Worm (Caenorhabditis elegans): ENCODE measurements around the gene fbxa-80.

fbxa-80 gene

DNA sequence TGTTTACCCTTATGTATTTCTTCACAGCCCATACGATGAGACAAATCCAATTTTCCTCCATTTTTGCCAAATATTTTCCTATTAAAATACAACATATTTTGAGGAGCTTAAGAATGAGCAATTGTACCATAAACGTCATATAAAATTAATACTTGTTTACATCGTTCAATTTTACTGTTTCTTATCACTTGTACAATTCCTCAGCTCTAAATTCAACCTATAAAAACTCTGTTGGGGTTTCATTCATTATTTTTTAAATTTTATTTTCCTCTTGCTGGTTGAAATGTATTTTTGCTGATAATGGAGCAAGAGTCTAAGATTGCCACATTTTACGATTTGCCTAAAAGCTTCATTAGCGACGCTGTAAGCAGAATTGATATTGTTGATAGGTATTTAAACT lies 11.6 kb downstream of the fbxa-80 start, which contains the start of gene fbxa-75:
TSS of gene fbxa-75 (plus strand) at position 301 of the 400 bp plus-strand sequence.
- no peak for TF ChIP-seq ceh-36 (tag; optimal IDR thresholded peaks at IDR 0.05)
- no peak for TF ChIP-seq hmg-4 (GFP tag; optimal IDR thresholded peaks at IDR 0.05)
- no peak for TF ChIP-seq scrt-1 (GFP tag; IDR thresholded peaks at IDR 0.05)
- TF ChIP-seq B0310.2 (tag; optimal IDR thresholded peaks at IDR 0.05) = no peak
- TF ChIP-seq hmbx-1 (tag; optimal IDR thresholded peaks at IDR 0.05) = no peak
- TF ChIP-seq tra-4 (tag; optimal IDR thresholded peaks at IDR 0.05) = no peak
- TF ChIP-seq ceh-13 (GFP tag; optimal IDR thresholded peaks at IDR 0.05) = no peak
- no peak for TF ChIP-seq tbx-11 (GFP tag; IDR thresholded peaks at IDR 0.05)
- no peak for TF ChIP-seq sea-1 (GFP tag; conservative IDR thresholded peaks at IDR 0.05)
- TF ChIP-seq pes-1 (GFP tag; IDR thresholded peaks at IDR 0.05) = no peak
- TF ChIP-seq F13C5.2 (tag; optimal IDR thresholded peaks at IDR 0.05) = no peak
- TF ChIP-seq flt-1 (GFP tag; IDR thresholded peaks at IDR 0.05) = no peak
- TF ChIP-seq ets-7 (tag; optimal IDR thresholded peaks at IDR 0.05) = no peak
- no peak for TF ChIP-seq aly-1 (tag; optimal IDR thresholded peaks at IDR 0.05)
- no peak for TF ChIP-seq tbx-37 (GFP tag; conservative IDR thresholded peaks at IDR 0.05)
- no peak for TF ChIP-seq ama-1 (optimal IDR thresholded peaks at IDR 0.05)
- no peak for TF ChIP-seq hnd-1 (tag; optimal IDR thresholded peaks at IDR 0.05)

DNA sequence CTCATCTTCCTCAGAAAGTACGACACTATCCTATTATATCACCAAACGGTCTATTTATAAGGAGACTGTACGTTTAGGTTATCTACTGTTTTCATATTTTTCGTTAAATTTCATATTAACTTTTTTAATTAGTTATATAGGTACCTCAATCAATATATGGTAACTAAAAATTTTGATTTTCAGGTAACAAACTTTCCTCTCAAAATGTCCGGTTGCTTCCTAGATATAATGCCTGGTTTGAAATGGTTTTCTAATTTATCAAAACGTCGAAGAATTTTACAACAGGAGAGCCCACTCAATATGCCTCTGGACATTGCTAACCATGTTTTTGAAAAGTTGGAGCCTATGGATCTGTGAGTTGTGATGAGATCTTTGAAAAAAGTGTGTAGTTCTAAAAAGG lies 17.4 kb downstream of the fbxa-80 start, which contains the start of gene fbxa-28:
TSS of gene fbxa-28 (plus strand) at position 301 of the 400 bp plus-strand sequence.
- TF ChIP-seq B0310.2 (tag; optimal IDR thresholded peaks at IDR 0.05) = no peak
- no peak for TF ChIP-seq hmg-4 (GFP tag; optimal IDR thresholded peaks at IDR 0.05)
- TF ChIP-seq aly-1 (tag; optimal IDR thresholded peaks at IDR 0.05) = no peak
- no peak for TF ChIP-seq ceh-13 (GFP tag; optimal IDR thresholded peaks at IDR 0.05)
- no peak for TF ChIP-seq F13C5.2 (tag; optimal IDR thresholded peaks at IDR 0.05)
- no peak for TF ChIP-seq tbx-37 (GFP tag; conservative IDR thresholded peaks at IDR 0.05)
- no peak for TF ChIP-seq tbx-11 (GFP tag; IDR thresholded peaks at IDR 0.05)
- no peak for TF ChIP-seq sea-1 (GFP tag; conservative IDR thresholded peaks at IDR 0.05)
- TF ChIP-seq pes-1 (GFP tag; IDR thresholded peaks at IDR 0.05) = no peak
- TF ChIP-seq tra-4 (tag; optimal IDR thresholded peaks at IDR 0.05) = no peak
- TF ChIP-seq hmbx-1 (tag; optimal IDR thresholded peaks at IDR 0.05) = no peak
- no peak for TF ChIP-seq scrt-1 (GFP tag; IDR thresholded peaks at IDR 0.05)

- no peak for TF ChIP-seq F13C5.2 (tag; optimal IDR thresholded peaks at IDR 0.05)
- TF ChIP-seq hmg-4 (GFP tag; optimal IDR thresholded peaks at IDR 0.05) = no peak
- TF ChIP-seq hnd-1 (tag; optimal IDR thresholded peaks at IDR 0.05) = no peak
- no peak for TF ChIP-seq tra-4 (tag; optimal IDR thresholded peaks at IDR 0.05)
- TF ChIP-seq scrt-1 (GFP tag; IDR thresholded peaks at IDR 0.05) = no peak
- no peak for TF ChIP-seq tbx-37 (GFP tag; conservative IDR thresholded peaks at IDR 0.05)
- TF ChIP-seq ama-1 (optimal IDR thresholded peaks at IDR 0.05) = no peak
- no peak for TF ChIP-seq flt-1 (GFP tag; IDR thresholded peaks at IDR 0.05)
- TF ChIP-seq ceh-13 (GFP tag; optimal IDR thresholded peaks at IDR 0.05) = no peak
- no peak for TF ChIP-seq ets-7 (tag; optimal IDR thresholded peaks at IDR 0.05)
- TF ChIP-seq sea-1 (GFP tag; conservative IDR thresholded peaks at IDR 0.05) = no peak
Observed at ce11 chrIII:1295149-1295716, 19.8 kb downstream of the fbxa-80 start, which contains the start of gene fbxa-35. fbxa-35 (plus strand) TSS chrIII:1295666.

DNA sequence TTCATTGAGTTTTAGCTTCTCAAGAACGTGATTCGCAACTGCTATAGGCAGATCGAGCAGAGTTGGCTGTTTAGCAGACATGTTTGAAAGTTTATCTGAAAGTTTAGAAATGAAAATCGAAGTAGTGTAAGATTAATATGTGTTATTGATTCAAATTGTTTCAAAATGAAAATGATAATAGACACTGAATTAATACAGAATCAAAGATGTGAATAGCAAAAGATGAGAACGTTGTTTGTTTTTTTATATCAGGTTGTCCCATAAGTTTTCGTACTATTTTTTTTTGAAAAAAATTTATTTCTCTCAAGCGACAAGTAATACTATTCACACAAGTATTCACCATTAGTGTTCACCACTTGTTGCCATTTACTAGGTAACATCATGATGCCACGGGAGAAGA lies 21.9 kb downstream of the fbxa-80 start, which contains the start of gene fbxa-36:
TSS of gene fbxa-36 (minus strand) at position 101 of the 400 bp plus-strand sequence.
- TF ChIP-seq ceh-36 (tag; optimal IDR thresholded peaks at IDR 0.05) = no peak
- TF ChIP-seq scrt-1 (GFP tag; IDR thresholded peaks at IDR 0.05) = no peak
- no peak for TF ChIP-seq B0310.2 (tag; optimal IDR thresholded peaks at IDR 0.05)
- TF ChIP-seq aly-1 (tag; optimal IDR thresholded peaks at IDR 0.05) = no peak
- TF ChIP-seq tbx-11 (GFP tag; IDR thresholded peaks at IDR 0.05) = no peak
- no peak for TF ChIP-seq flt-1 (GFP tag; IDR thresholded peaks at IDR 0.05)
- no peak for TF ChIP-seq ama-1 (optimal IDR thresholded peaks at IDR 0.05)
- no peak for TF ChIP-seq hmbx-1 (tag; optimal IDR thresholded peaks at IDR 0.05)
- no peak for TF ChIP-seq ets-7 (tag; optimal IDR thresholded peaks at IDR 0.05)
- TF ChIP-seq tbx-37 (GFP tag; conservative IDR thresholded peaks at IDR 0.05) = no peak
- no peak for TF ChIP-seq hmg-4 (GFP tag; optimal IDR thresholded peaks at IDR 0.05)
- no peak for TF ChIP-seq pes-1 (GFP tag; IDR thresholded peaks at IDR 0.05)
- TF ChIP-seq tra-4 (tag; optimal IDR thresholded peaks at IDR 0.05) = no peak
- no peak for TF ChIP-seq F13C5.2 (tag; optimal IDR thresholded peaks at IDR 0.05)
- TF ChIP-seq hnd-1 (tag; optimal IDR thresholded peaks at IDR 0.05) = no peak
- TF ChIP-seq sea-1 (GFP tag; conservative IDR thresholded peaks at IDR 0.05) = no peak
- TF ChIP-seq ceh-13 (GFP tag; optimal IDR thresholded peaks at IDR 0.05) = no peak

DNA sequence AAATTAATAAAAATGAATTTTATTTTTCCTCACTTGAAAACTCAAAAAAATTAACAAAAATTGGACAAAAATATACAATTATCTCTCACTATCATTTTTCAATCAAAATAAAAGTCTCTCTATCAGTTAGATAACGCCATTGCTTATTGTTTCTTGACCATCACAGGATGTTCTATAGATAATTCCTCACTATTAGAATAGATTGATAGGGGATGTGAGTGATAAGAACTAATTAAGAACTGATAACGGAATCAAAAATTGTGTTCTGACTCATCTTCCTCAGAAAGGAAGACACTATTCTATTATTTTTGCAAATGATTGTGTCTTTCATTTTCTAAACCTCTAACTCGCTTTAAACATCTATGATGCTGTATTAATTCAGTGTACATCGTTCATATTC lies 25.9 kb downstream of the fbxa-80 start:
- TF ChIP-seq hmbx-1 (tag; optimal IDR thresholded peaks at IDR 0.05) (no peak), hmg-4 (GFP tag; optimal IDR thresholded peaks at IDR 0.05) (no peak), ceh-13 (GFP tag; optimal IDR thresholded peaks at IDR 0.05) (no peak), tra-4 (tag; optimal IDR thresholded peaks at IDR 0.05) (no peak), ets-7 (tag; optimal IDR thresholded peaks at IDR 0.05) (no peak), hnd-1 (tag; optimal IDR thresholded peaks at IDR 0.05) (no peak)

- TF ChIP-seq ets-7 (tag; optimal IDR thresholded peaks at IDR 0.05) (no peak), aly-1 (tag; optimal IDR thresholded peaks at IDR 0.05) (no peak), F13C5.2 (tag; optimal IDR thresholded peaks at IDR 0.05) (no peak), hnd-1 (tag; optimal IDR thresholded peaks at IDR 0.05) (no peak), pes-1 (GFP tag; IDR thresholded peaks at IDR 0.05) (no peak), ceh-13 (GFP tag; optimal IDR thresholded peaks at IDR 0.05) (no peak), B0310.2 (tag; optimal IDR thresholded peaks at IDR 0.05) (no peak), tbx-37 (GFP tag; conservative IDR thresholded peaks at IDR 0.05) (no peak), hmbx-1 (tag; optimal IDR thresholded peaks at IDR 0.05) (no peak), tbx-11 (GFP tag; IDR thresholded peaks at IDR 0.05) (no peak), hmg-4 (GFP tag; optimal IDR thresholded peaks at IDR 0.05) (no peak), tra-4 (tag; optimal IDR thresholded peaks at IDR 0.05) (no peak), sea-1 (GFP tag; conservative IDR thresholded peaks at IDR 0.05) (no peak), flt-1 (GFP tag; IDR thresholded peaks at IDR 0.05) (no peak), ceh-36 (tag; optimal IDR thresholded peaks at IDR 0.05) (no peak), ama-1 (optimal IDR thresholded peaks at IDR 0.05) (no peak), scrt-1 (GFP tag; IDR thresholded peaks at IDR 0.05) (no peak)
Observed at ce11 chrIII:1288473-1289056, 26.4 kb downstream of the fbxa-80 start, which contains the start of gene fbxa-50. fbxa-50 (minus strand) TSS chrIII:1288523.

All from whole organism, early embryonic.